Worm (Caenorhabditis elegans) whole organism, young adult: Measurements from ENCODE around the gene lgc-47.
A peak's percentile ranks its signal among the peaks of the same experiment; 100 is the strongest.

Source experiments
- B0019.2 ChIP-seq: fragments of 200-800 bp; sonication (Bioruptor generic); conservative IDR thresholded peaks from 2 replicates; pipeline ENCODE4 v1.3.6; 2022; ENCODE audit warnings: missing genetic modification reagents, missing genetic modification characterization, missing compliant biosample characterization
- C17E4.6 ChIP-seq: fragments of 200-800 bp; sonication (Bioruptor generic); IDR thresholded peaks from 2 replicates; pipeline ENCODE4 v1.3.6; 2022; ENCODE audit warnings: missing genetic modification reagents, missing genetic modification characterization, missing compliant biosample characterization
- F23B12.7 ChIP-seq: sonication (generic microtip); optimal IDR thresholded peaks from 2 replicates; lab custom pipeline; 2017; ENCODE audit warnings: missing genetic modification characterization, mild to moderate bottlenecking, missing compliant biosample characterization, antibody characterized with exemption, moderate library complexity; ENCODE audit not compliant: insufficient read depth
- F33H1.4 ChIP-seq: fragments of 200-800 bp; sonication (Bioruptor generic); IDR thresholded peaks from 2 replicates; pipeline ENCODE4 v1.3.6; 2022; ENCODE audit warnings: missing genetic modification reagents, missing genetic modification characterization, missing compliant biosample characterization
- F37B4.10 ChIP-seq: fragments of 200-800 bp; sonication (Bioruptor generic); IDR thresholded peaks from 2 replicates; pipeline ENCODE4 v1.3.6; 2022; ENCODE audit warnings: missing genetic modification characterization, missing compliant biosample characterization
- F39B2.1 ChIP-seq: fragments of 200-800 bp; sonication (Bioruptor generic); IDR thresholded peaks from 2 replicates; pipeline ENCODE4 v1.3.6; 2022; ENCODE audit warnings: missing genetic modification reagents, missing genetic modification characterization, missing compliant biosample characterization
- F49E8.2 ChIP-seq: sonication (generic microtip); optimal IDR thresholded peaks from 3 replicates; lab custom pipeline; 2017; ENCODE audit warnings: missing genetic modification characterization, mild to moderate bottlenecking, missing compliant biosample characterization, antibody characterized with exemption, moderate library complexity; ENCODE audit not compliant: insufficient read depth
- Y53F4B.3 ChIP-seq: fragments of 200-800 bp; sonication (Bioruptor generic); IDR thresholded peaks from 2 replicates; pipeline ENCODE4 v1.3.6; 2022; ENCODE audit warnings: missing genetic modification reagents, missing genetic modification characterization, missing compliant biosample characterization
- atf-7 ChIP-seq: sonication (generic microtip); optimal IDR thresholded peaks from 2 replicates; lab custom pipeline; 2017; ENCODE audit warnings: mild to moderate bottlenecking, missing genetic modification characterization, missing compliant biosample characterization
- attf-5 ChIP-seq: fragments of 200-800 bp; sonication (Bioruptor generic); optimal IDR thresholded peaks from 2 replicates; lab custom pipeline; 2018; ENCODE audit warnings: mild to moderate bottlenecking, missing genetic modification characterization, missing compliant biosample characterization
- attf-6 ChIP-seq: fragments of 200-800 bp; sonication (Bioruptor generic); IDR thresholded peaks from 2 replicates; pipeline ENCODE4 v1.3.6; 2022; ENCODE audit warnings: missing genetic modification reagents, missing genetic modification characterization, missing compliant biosample characterization
- bed-1 ChIP-seq: fragments of 200-800 bp; sonication (Bioruptor generic); IDR thresholded peaks from 2 replicates; pipeline ENCODE4 v1.3.6; 2022; ENCODE audit warnings: missing genetic modification reagents, missing genetic modification characterization, missing compliant biosample characterization
- cebp-1 ChIP-seq, 2 experiments: fragments of 200-800 bp in 1 of 2; sonication (Bioruptor generic) in 1 of 2; sonication (generic microtip) in 1 of 2; IDR thresholded peaks in 1 of 2; optimal IDR thresholded peaks in 1 of 2; 2 replicates each; pipeline versions ENCODE4 v1.3.6 to Lab custom; 2017 to 2022; ENCODE audit warnings: missing compliant biosample characterization in 2 of 2, missing genetic modification characterization in 2 of 2, mild to moderate bottlenecking in 1 of 2, missing genetic modification reagents in 1 of 2, moderate library complexity in 1 of 2
- ceh-27 ChIP-seq: fragments of 200-800 bp; sonication (Bioruptor generic); optimal IDR thresholded peaks from 2 replicates; lab custom pipeline; 2018; ENCODE audit warnings: mild to moderate bottlenecking, missing genetic modification characterization, moderate library complexity, missing compliant biosample characterization
- chd-7 ChIP-seq: sonication (generic microtip); optimal IDR thresholded peaks from 2 replicates; lab custom pipeline; 2016; ENCODE audit warnings: mild to moderate bottlenecking, missing genetic modification characterization, moderate library complexity, missing compliant biosample characterization
- egrh-3 ChIP-seq: fragments of 200-800 bp; sonication (Bioruptor generic); IDR thresholded peaks from 2 replicates; pipeline ENCODE4 v1.3.6; 2022; ENCODE audit warnings: missing genetic modification reagents, missing genetic modification characterization, missing compliant biosample characterization
- ekl-4 ChIP-seq: fragments of 200-800 bp; sonication (Bioruptor generic); IDR thresholded peaks from 2 replicates; pipeline ENCODE4 v1.3.6; 2022; ENCODE audit warnings: missing genetic modification reagents, missing genetic modification characterization, missing compliant biosample characterization
- let-607 ChIP-seq, 2 experiments: fragments of 200-800 bp in 1 of 2; sonication (Bioruptor generic) in 1 of 2; sonication (generic microtip) in 1 of 2; optimal IDR thresholded peaks; 2 replicates each; lab custom pipeline; 2016 to 2018; ENCODE audit warnings: mild to moderate bottlenecking in 2 of 2, missing compliant biosample characterization in 2 of 2, missing genetic modification characterization in 2 of 2, moderate library complexity in 2 of 2, missing genotype in 1 of 2
- lin-54 ChIP-seq: fragments of 200-800 bp; sonication (Bioruptor generic); optimal IDR thresholded peaks from 2 replicates; lab custom pipeline; 2018; ENCODE audit warnings: mild to moderate bottlenecking, missing genetic modification characterization, missing compliant biosample characterization
- madf-10 ChIP-seq: sonication (generic microtip); optimal IDR thresholded peaks from 2 replicates; lab custom pipeline; 2016; ENCODE audit warnings: mild to moderate bottlenecking, missing genetic modification characterization, missing compliant biosample characterization
- madf-6 ChIP-seq: fragments of 200-800 bp; sonication (Bioruptor generic); IDR thresholded peaks from 2 replicates; pipeline ENCODE4 v1.3.6; 2022; ENCODE audit warnings: missing genetic modification reagents, missing genetic modification characterization, missing compliant biosample characterization
- nhr-80 ChIP-seq: sonication (generic microtip); optimal IDR thresholded peaks from 2 replicates; lab custom pipeline; 2016; ENCODE audit warnings: missing genetic modification characterization, missing compliant biosample characterization
- pha-4 ChIP-seq: fragments of 150-350 bp; sonication (generic microtip); optimal IDR thresholded peaks from 2 replicates; lab custom pipeline; 2014; ENCODE audit warnings: missing biosample characterization, missing genetic modification reagents, missing genetic modification characterization
- rcor-1 ChIP-seq: fragments of 200-800 bp; sonication (Bioruptor generic); IDR thresholded peaks from 2 replicates; pipeline ENCODE4 v1.3.6; 2022; ENCODE audit warnings: missing genetic modification reagents, missing genetic modification characterization, missing compliant biosample characterization
- rec-8 ChIP-seq, 2 experiments: sonication (generic microtip); optimal IDR thresholded peaks; 2 replicates each; lab custom pipeline; 2016; ENCODE audit warnings: mild to moderate bottlenecking in 2 of 2, missing genetic modification characterization in 2 of 2, missing genetic modification reagents in 2 of 2, missing genotype in 2 of 2, missing biosample characterization in 1 of 2, missing compliant biosample characterization in 1 of 2, moderate library complexity in 1 of 2
- unc-130 ChIP-seq: sonication (generic microtip); optimal IDR thresholded peaks from 2 replicates; lab custom pipeline; 2016; ENCODE audit warnings: missing genetic modification reagents, missing genetic modification characterization, missing compliant biosample characterization
- unc-62 ChIP-seq: fragments of 150-350 bp; optimal IDR thresholded peaks from 2 replicates; lab custom pipeline; 2014; ENCODE audit warnings: missing biosample characterization, missing genetic modification reagents, missing genetic modification characterization
- zfh-2 ChIP-seq: fragments of 200-800 bp; sonication (Bioruptor generic); conservative IDR thresholded peaks from 2 replicates; pipeline ENCODE4 v1.3.6; 2022; ENCODE audit warnings: missing genetic modification reagents, missing genetic modification characterization, missing compliant biosample characterization
- ztf-18 ChIP-seq: sonication (generic microtip); optimal IDR thresholded peaks from 2 replicates; lab custom pipeline; 2016; ENCODE audit warnings: missing genotype, mild to moderate bottlenecking, missing genetic modification characterization, missing compliant biosample characterization
- ztf-22 ChIP-seq: fragments of 200-800 bp; sonication (Bioruptor generic); optimal IDR thresholded peaks from 2 replicates; lab custom pipeline; 2018; ENCODE audit warnings: mild to moderate bottlenecking, missing genetic modification characterization, moderate library complexity, missing compliant biosample characterization
- ztf-6 ChIP-seq: fragments of 200-800 bp; sonication (Bioruptor generic); IDR thresholded peaks from 2 replicates; pipeline ENCODE4 v1.3.6; 2022; ENCODE audit warnings: missing genetic modification reagents, missing genetic modification characterization, missing compliant biosample characterization

lgc-47 gene

ce11 chrX:9807377-9808048 is at the start of gene lgc-47:
Gene lgc-47 (minus strand): TSS chrX:9807662.
- no peak for TF ChIP-seq C17E4.6 (GFP tag; lab: Robert Waterston, UW)
- peak; percentile 86 for TF ChIP-seq zfh-2 (GFP tag; lab: Robert Waterston, UW)
- TF ChIP-seq lin-54 = no peak
- no peak for TF ChIP-seq chd-7 (tag; lab: Kevin White, UChicago)
- TF ChIP-seq rcor-1 = no peak
- no peak for TF ChIP-seq ztf-6
- no peak; the same call in 1 of the 2 replicates for TF ChIP-seq egrh-3
- no peak for TF ChIP-seq F33H1.4 (GFP tag; lab: Robert Waterston, UW)
- TF ChIP-seq ekl-4 = no peak
- TF ChIP-seq F23B12.7 (tag; lab: Kevin White, UChicago) = no peak
- TF ChIP-seq madf-10 (tag; lab: Kevin White, UChicago) = peak; percentile 3

ce11 chrX:9856618-9857017 is 49.2 kb upstream of the lgc-47 start, which contains the start of gene R07B1.11:
Gene R07B1.11 (plus strand): TSS chrX:9856918.
- no peak for TF ChIP-seq F37B4.10 (GFP tag; lab: Robert Waterston, UW)
- TF ChIP-seq F39B2.1 (GFP tag; lab: Robert Waterston, UW) = no peak
- TF ChIP-seq ceh-27 (GFP tag; lab: Kevin White, UChicago) = no peak
- TF ChIP-seq unc-130 (GFP tag; lab: Kevin White, UChicago) = no peak
- no peak for TF ChIP-seq ztf-18 (tag; lab: Kevin White, UChicago)
- no peak for TF ChIP-seq nhr-80
- TF ChIP-seq bed-1 (GFP tag; lab: Robert Waterston, UW) = no peak
- TF ChIP-seq F49E8.2 = no peak
- no peak for TF ChIP-seq lin-54
- TF ChIP-seq Y53F4B.3 = no peak

ce11 chrX:9851745-9852330 is 44.4 kb upstream of the lgc-47 start, which contains the start of gene lec-7:
Gene lec-7 (plus strand): TSS chrX:9852041.
- TF ChIP-seq pha-4 (tag; lab: Kevin White, UChicago) (peak; percentile 53), nhr-80 (peak; percentile 46), cebp-1 (GFP tag; IDR thresholded peaks at IDR 0.05; lab: Robert Waterston, UW) (no peak; the same call in 1 of the 2 replicates), cebp-1 (tag; optimal IDR thresholded peaks at IDR 0.05; lab: Kevin White, UChicago) (no peak), B0019.2 (GFP tag; lab: Robert Waterston, UW) (no peak)

ce11 chrX:9850258-9850657 is 42.8 kb upstream of the lgc-47 start, which contains the start of gene lec-8:
Gene lec-8 (plus strand): TSS chrX:9850571.
- peak; percentile 93 for TF ChIP-seq nhr-80
- TF ChIP-seq rec-8 (tag; optimal IDR thresholded peaks at IDR 0.05; lab: Kevin White, UChicago) = no peak
- TF ChIP-seq zfh-2 (GFP tag; lab: Robert Waterston, UW) = no peak
- no peak for TF ChIP-seq attf-5
- TF ChIP-seq let-607 (tag; optimal IDR thresholded peaks at IDR 0.05; lab: Kevin White, UChicago) = peak in 1 of 2 experiments; percentile 24
- TF ChIP-seq atf-7 (tag; lab: Kevin White, UChicago) = no peak
- no peak for TF ChIP-seq attf-6 (GFP tag; lab: Robert Waterston, UW)
- TF ChIP-seq ztf-22 (GFP tag; lab: Kevin White, UChicago) = peak; percentile 20
- TF ChIP-seq unc-62 (GFP tag; lab: Kevin White, UChicago) = peak; percentile 45
- no peak for TF ChIP-seq madf-6
- TF ChIP-seq, all 124 proteins: peak for 4
